Worm (Caenorhabditis elegans) whole organism, L2 larva: ENCODE measurements around the gene smg-4.

ENCODE experiments used
- ZK546.5 ChIP-seq: sonication (generic microtip); optimal IDR thresholded peaks from 2 replicates; lab custom pipeline; 2017; ENCODE audit warnings: missing biosample characterization, missing genetic modification characterization
- blmp-1 ChIP-seq: sonication (generic microtip); optimal IDR thresholded peaks from 2 replicates; lab custom pipeline; 2017; ENCODE audit warnings: missing genetic modification characterization, mild to moderate bottlenecking, missing compliant biosample characterization, antibody characterized with exemption, moderate library complexity; ENCODE audit not compliant: insufficient read depth
- ceh-82 ChIP-seq: fragments of 150-350 bp; optimal IDR thresholded peaks from 2 replicates; lab custom pipeline; 2014; ENCODE audit warnings: missing biosample characterization, missing genetic modification characterization
- egl-27 ChIP-seq: sonication (generic microtip); optimal IDR thresholded peaks from 3 replicates; lab custom pipeline; 2017; ENCODE audit warnings: missing biosample characterization, missing genetic modification reagents, missing genetic modification characterization
- gmeb-1 ChIP-seq: fragments of 150-350 bp; optimal IDR thresholded peaks from 2 replicates; lab custom pipeline; 2014; ENCODE audit warnings: missing biosample characterization, missing genetic modification characterization
- lin-39 ChIP-seq: fragments of 150-350 bp; optimal IDR thresholded peaks from 2 replicates; lab custom pipeline; 2014; ENCODE audit warnings: missing biosample characterization, missing genetic modification reagents, missing genetic modification characterization
- nhr-10 ChIP-seq: sonication (generic microtip); optimal IDR thresholded peaks from 2 replicates; lab custom pipeline; 2017; ENCODE audit warnings: missing biosample characterization, missing genetic modification characterization
- nhr-11 ChIP-seq: fragments of 150-350 bp; optimal IDR thresholded peaks from 2 replicates; lab custom pipeline; 2014; ENCODE audit warnings: missing biosample characterization, missing genetic modification characterization
- nhr-237 ChIP-seq: fragments of 150-350 bp; optimal IDR thresholded peaks from 2 replicates; lab custom pipeline; 2014; ENCODE audit warnings: missing biosample characterization, missing genetic modification characterization
- sem-4 ChIP-seq: fragments of 150-350 bp; optimal IDR thresholded peaks from 2 replicates; lab custom pipeline; 2014; ENCODE audit warnings: missing biosample characterization, missing genetic modification reagents, missing genetic modification characterization
- snpc-4 ChIP-seq: fragments of 150-350 bp; optimal IDR thresholded peaks from 2 replicates; lab custom pipeline; 2014; ENCODE audit warnings: missing biosample characterization, missing genetic modification characterization
- unc-55 ChIP-seq: fragments of 150-350 bp; sonication (generic microtip); optimal IDR thresholded peaks from 3 replicates; lab custom pipeline; 2014; ENCODE audit warnings: missing biosample characterization, missing genetic modification reagents, missing genetic modification characterization
- zag-1 ChIP-seq: fragments of 150-350 bp; optimal IDR thresholded peaks from 2 replicates; lab custom pipeline; 2014; ENCODE audit warnings: missing biosample characterization, missing genetic modification characterization
- ztf-11 ChIP-seq: sonication (generic microtip); optimal IDR thresholded peaks from 2 replicates; lab custom pipeline; 2017; ENCODE audit warnings: missing biosample characterization, missing genetic modification characterization

- TF ChIP-seq egl-27 (tag; lab: Kevin White, UChicago): peak; percentile 82
- peak; percentile 87 for TF ChIP-seq snpc-4
- TF ChIP-seq ceh-82 (tag; lab: Kevin White, UChicago): no peak
- TF ChIP-seq ztf-11 (tag; lab: Kevin White, UChicago): no peak
- TF ChIP-seq ZK546.5 (tag; lab: Kevin White, UChicago): no peak
- no peak for TF ChIP-seq nhr-11
- TF ChIP-seq blmp-1 (tag; lab: Kevin White, UChicago): peak; percentile 84
- peak; percentile 58 for TF ChIP-seq zag-1 (tag; lab: Kevin White, UChicago)
- TF ChIP-seq sem-4 (tag; lab: Kevin White, UChicago): peak; percentile 92
- TF ChIP-seq nhr-10 (tag; lab: Kevin White, UChicago): no peak
- TF ChIP-seq lin-39 (tag; lab: Kevin White, UChicago): no peak
- TF ChIP-seq gmeb-1 (tag; lab: Kevin White, UChicago): peak; percentile 92
- peak; percentile 83 for TF ChIP-seq unc-55 (GFP tag; lab: Kevin White, UChicago)
- TF ChIP-seq nhr-237 (tag; lab: Kevin White, UChicago): peak; percentile 38
Measured at ce11 chrV:9789657-9790261, 12.2 kb upstream of the smg-4 start, which contains the start of gene ztf-7.
